Worm (Caenorhabditis elegans) whole organism, L1 larva: ENCODE data around the gene mdf-1.

Experiments used
- F16B12.6 ChIP-seq: fragments of 150-350 bp; optimal IDR thresholded peaks from 2 replicates; lab custom pipeline; 2014; ENCODE audit warnings: missing biosample characterization, missing genetic modification characterization
- Y116A8C.19 ChIP-seq: sonication (generic microtip); optimal IDR thresholded peaks from 2 replicates; lab custom pipeline; 2016; ENCODE audit warnings: missing compliant biosample characterization, missing genetic modification characterization, borderline replicate concordance
- blmp-1 ChIP-seq: fragments of 150-350 bp; optimal IDR thresholded peaks from 2 replicates; lab custom pipeline; 2014; ENCODE audit warnings: missing biosample characterization, missing genetic modification characterization
- ceh-63 ChIP-seq: fragments of 200-800 bp; sonication (Bioruptor generic); optimal IDR thresholded peaks from 2 replicates; lab custom pipeline; 2018; ENCODE audit warnings: mild to moderate bottlenecking, missing genetic modification characterization, missing compliant biosample characterization
- ceh-8 ChIP-seq: fragments of 200-800 bp; sonication (Bioruptor generic); optimal IDR thresholded peaks from 2 replicates; lab custom pipeline; 2018; ENCODE audit warnings: mild to moderate bottlenecking, missing genetic modification characterization, moderate library complexity, missing compliant biosample characterization
- ceh-82 ChIP-seq, 3 experiments: fragments of 150-350 bp in 1 of 3; sonication (generic microtip) in 2 of 3; optimal IDR thresholded peaks; 2 replicates each; lab custom pipeline; 2014 to 2017; ENCODE audit warnings: missing biosample characterization in 3 of 3, missing genetic modification characterization in 3 of 3
- efl-1 ChIP-seq, 4 experiments: fragments of 150-350 bp; optimal IDR thresholded peaks in 3 of 4; peaks in 1 of 4; 1 replicate in 1 of 4; 2 replicates in 3 of 4; lab custom pipeline; 2014; ENCODE audit warnings: missing biosample characterization in 2 of 4, missing genetic modification characterization in 2 of 4, missing genetic modification reagents in 2 of 4
- efl-3 ChIP-seq: fragments of 200-800 bp; sonication (Bioruptor generic); optimal IDR thresholded peaks from 2 replicates; lab custom pipeline; 2018; ENCODE audit warnings: mild to moderate bottlenecking, missing genetic modification characterization, missing compliant biosample characterization
- elt-3 ChIP-seq, 6 experiments: fragments of 150-350 bp in 1 of 6; sonication (generic microtip); optimal IDR thresholded peaks; 2 replicates each; lab custom pipeline; 2017 to 2018; ENCODE audit warnings: missing biosample characterization in 6 of 6, missing genetic modification characterization in 6 of 6, inconsistent platforms in 1 of 6
- ets-5 ChIP-seq: fragments of 200-800 bp; sonication (Bioruptor generic); IDR thresholded peaks from 2 replicates; pipeline ENCODE4 v1.3.6; 2022; ENCODE audit warnings: missing genetic modification characterization, missing compliant biosample characterization
- grh-1 ChIP-seq: fragments of 200-800 bp; sonication (Bioruptor generic); IDR thresholded peaks from 2 replicates; pipeline ENCODE4 v1.3.6; 2022; ENCODE audit warnings: missing genetic modification reagents, missing genetic modification characterization, missing compliant biosample characterization
- hlh-17 ChIP-seq: fragments of 200-800 bp; sonication (Bioruptor generic); optimal IDR thresholded peaks from 2 replicates; lab custom pipeline; 2018; ENCODE audit warnings: missing genetic modification characterization, mild to moderate bottlenecking, missing compliant biosample characterization, moderate library complexity, borderline replicate concordance
- hlh-4 ChIP-seq: sonication (generic microtip); optimal IDR thresholded peaks from 2 replicates; lab custom pipeline; 2016; ENCODE audit warnings: mild to moderate bottlenecking, missing genetic modification characterization, missing compliant biosample characterization
- hpl-2 ChIP-seq: fragments of 150-350 bp; optimal IDR thresholded peaks from 2 replicates; lab custom pipeline; 2014; ENCODE audit warnings: missing biosample characterization, missing genetic modification reagents, missing genetic modification characterization
- irx-1 ChIP-seq: sonication (generic microtip); optimal IDR thresholded peaks from 2 replicates; lab custom pipeline; 2016; ENCODE audit warnings: missing genetic modification characterization, missing compliant biosample characterization
- lin-14 ChIP-seq: fragments of 200-800 bp; sonication (Bioruptor generic); optimal IDR thresholded peaks from 2 replicates; lab custom pipeline; 2018; ENCODE audit warnings: mild to moderate bottlenecking, missing genetic modification characterization, moderate library complexity, missing compliant biosample characterization
- lin-39 ChIP-seq: fragments of 150-350 bp; optimal IDR thresholded peaks from 2 replicates; lab custom pipeline; 2014; ENCODE audit warnings: missing biosample characterization, missing genetic modification reagents, missing genetic modification characterization
- lir-3 ChIP-seq: sonication (generic microtip); optimal IDR thresholded peaks from 2 replicates; lab custom pipeline; 2016; ENCODE audit warnings: mild to moderate bottlenecking, missing genetic modification characterization, moderate library complexity, missing compliant biosample characterization; ENCODE audit not compliant: poor library complexity
- mdl-1 ChIP-seq, 2 experiments: fragments of 150-350 bp; optimal IDR thresholded peaks; 2 replicates each; lab custom pipeline; 2014 to 2017; ENCODE audit warnings: missing biosample characterization in 2 of 2, missing genetic modification characterization in 2 of 2, inconsistent platforms in 1 of 2
- mep-1 ChIP-seq: fragments of 150-350 bp; optimal IDR thresholded peaks from 2 replicates; lab custom pipeline; 2014; ENCODE audit warnings: missing biosample characterization, missing genetic modification characterization
- nhr-12 ChIP-seq: sonication (generic microtip); optimal IDR thresholded peaks from 2 replicates; lab custom pipeline; 2017; ENCODE audit warnings: missing biosample characterization, missing genetic modification characterization
- nhr-20 ChIP-seq: sonication (generic microtip); optimal IDR thresholded peaks from 2 replicates; lab custom pipeline; 2016; ENCODE audit warnings: mild to moderate bottlenecking, missing genetic modification characterization, missing compliant biosample characterization
- nhr-84 ChIP-seq: sonication (generic microtip); optimal IDR thresholded peaks from 2 replicates; lab custom pipeline; 2017; ENCODE audit warnings: missing biosample characterization, missing genetic modification characterization
- nhr-85 ChIP-seq: sonication (generic microtip); peaks from one replicate; lab custom pipeline; 2016; ENCODE audit warnings: missing genetic modification characterization, inconsistent platforms, missing compliant biosample characterization
- pqm-1 ChIP-seq: sonication (generic microtip); optimal IDR thresholded peaks from 3 replicates; lab custom pipeline; 2017; ENCODE audit warnings: missing biosample characterization, missing genetic modification characterization
- rnt-1 ChIP-seq: sonication (generic microtip); optimal IDR thresholded peaks from 2 replicates; lab custom pipeline; 2016; ENCODE audit warnings: mild to moderate bottlenecking, missing genetic modification characterization, moderate library complexity, missing compliant biosample characterization
- skn-1 ChIP-seq: fragments of 150-350 bp; optimal IDR thresholded peaks from 2 replicates; lab custom pipeline; 2014; ENCODE audit warnings: missing biosample characterization, missing genetic modification characterization
- snu-23 ChIP-seq: sonication (generic microtip); optimal IDR thresholded peaks from 2 replicates; lab custom pipeline; 2016; ENCODE audit warnings: missing genetic modification characterization, missing compliant biosample characterization
- sox-4 ChIP-seq: sonication (generic microtip); optimal IDR thresholded peaks from 2 replicates; lab custom pipeline; 2016; ENCODE audit warnings: missing genetic modification characterization, missing compliant biosample characterization
- unc-30 ChIP-seq: sonication (generic microtip); optimal IDR thresholded peaks from 2 replicates; lab custom pipeline; 2017; ENCODE audit warnings: missing biosample characterization, missing genetic modification characterization
- unc-98 ChIP-seq: fragments of 200-800 bp; sonication (Bioruptor generic); IDR thresholded peaks from 2 replicates; pipeline ENCODE4 v1.3.6; 2022; ENCODE audit warnings: missing genetic modification characterization, missing compliant biosample characterization
- zag-1 ChIP-seq: fragments of 150-350 bp; optimal IDR thresholded peaks from 2 replicates; lab custom pipeline; 2014; ENCODE audit warnings: missing biosample characterization, missing genetic modification characterization
- zip-4 ChIP-seq: fragments of 200-800 bp; sonication (Bioruptor generic); optimal IDR thresholded peaks from 2 replicates; lab custom pipeline; 2018; ENCODE audit warnings: mild to moderate bottlenecking, missing genetic modification characterization, moderate library complexity, missing compliant biosample characterization

The mdf-1 gene

ce11 chrV:9588574-9588973 is 44.5 kb upstream of the mdf-1 start (continued):
- TF ChIP-seq sox-4 (tag; lab: Kevin White, UChicago) (no peak), ceh-82 (tag; optimal IDR thresholded peaks at IDR 0.05; lab: Kevin White, UChicago) (no peak), hlh-4 (tag; lab: Kevin White, UChicago) (no peak), hpl-2 (GFP tag; lab: Kevin White, UChicago) (no peak), hlh-17 (GFP tag; lab: Kevin White, UChicago) (no peak), rnt-1 (tag; lab: Kevin White, UChicago) (no peak), nhr-20 (tag; lab: Kevin White, UChicago) (peak; percentile 22), zip-4 (GFP tag; lab: Kevin White, UChicago) (no peak)

- TF ChIP-seq efl-1 (optimal IDR thresholded peaks at IDR 0.05; lab: Kevin White, UChicago): no peak
- peak in 1 of 2 experiments; percentile 21 for TF ChIP-seq efl-1 (GFP tag; optimal IDR thresholded peaks at IDR 0.05 in 1 of 2; lab: Kevin White, UChicago)
- no peak for TF ChIP-seq unc-30
- no peak for TF ChIP-seq ets-5 (GFP tag; lab: Robert Waterston, UW)
- TF ChIP-seq blmp-1 (tag; lab: Kevin White, UChicago): peak; percentile 77
- no peak for TF ChIP-seq ceh-8 (GFP tag; lab: Kevin White, UChicago)
- TF ChIP-seq nhr-12: no peak
- TF ChIP-seq lin-14 (GFP tag; lab: Kevin White, UChicago): peak; percentile 19
- peak; percentile 12 for TF ChIP-seq nhr-85 (tag; lab: Kevin White, UChicago)
- TF ChIP-seq irx-1 (tag; lab: Kevin White, UChicago): no peak
- no peak for TF ChIP-seq grh-1 (GFP tag; lab: Robert Waterston, UW)
- no peak for TF ChIP-seq Y116A8C.19 (tag; lab: Kevin White, UChicago)
- no peak for TF ChIP-seq F16B12.6 (tag; lab: Kevin White, UChicago)
- no peak for TF ChIP-seq lin-39 (tag; lab: Kevin White, UChicago)
- TF ChIP-seq mdl-1 (tag; optimal IDR thresholded peaks at IDR 0.05; lab: Kevin White, UChicago): no peak
- peak in 1 of 6 experiments; percentile 26 for TF ChIP-seq elt-3 (tag; optimal IDR thresholded peaks at IDR 0.05; lab: Kevin White, UChicago)
Observed at ce11 chrV:9587619-9588018, 43.6 kb upstream of the mdf-1 start.

ce11 chrV:9584263-9584662 is 40.2 kb upstream of the mdf-1 start:
- TF ChIP-seq skn-1 (tag; lab: Kevin White, UChicago) (no peak), lin-14 (GFP tag; lab: Kevin White, UChicago) (peak; percentile 28), nhr-85 (tag; lab: Kevin White, UChicago) (peak; percentile 52), blmp-1 (tag; lab: Kevin White, UChicago) (peak; percentile 51), elt-3 (tag; optimal IDR thresholded peaks at IDR 0.05; lab: Kevin White, UChicago) (peak in 2 of 6 experiments; percentile 7 to 41)

ce11 chrV:9583323-9583644 is 39.3 kb upstream of the mdf-1 start, which contains the start of gene K09G1.1:
Gene K09G1.1 (plus strand): TSS chrV:9583545.
- TF ChIP-seq efl-3 (GFP tag; lab: Kevin White, UChicago) (no peak), unc-30 (no peak), mep-1 (tag; lab: Kevin White, UChicago) (no peak), pqm-1 (tag; lab: Kevin White, UChicago) (no peak), ets-5 (GFP tag; lab: Robert Waterston, UW) (no peak), nhr-84 (no peak), snu-23 (GFP tag; lab: Kevin White, UChicago) (no peak), unc-98 (no peak), zag-1 (tag; lab: Kevin White, UChicago) (no peak), ceh-63 (GFP tag; lab: Kevin White, UChicago) (no peak), lir-3 (tag; lab: Kevin White, UChicago) (no peak)
